Fruit fly (Drosophila melanogaster) S2 (cell line): Measurements from ENCODE around the gene His2Av.

Experiments used
- CG8478 ChIP-seq: fragments of >200 bp; optimal IDR thresholded peaks from 2 replicates; lab custom pipeline; 2018
- CTCF ChIP-seq, 2 experiments: fragments of >200 bp; optimal IDR thresholded peaks; 2 replicates each; lab custom pipeline; 2018

Gene His2Av

dm6 chr3R:26866577-26867456 lies at the start of gene His2Av, which contains the start of gene ball:
Gene His2Av (plus strand): TSS chr3R:26866929.
Gene ball (minus strand): TSS chr3R:26866807.
- no peak for TF ChIP-seq CG8478 (lab: Kevin White, UChicago)
- peak; percentile 97 to 99 for TF ChIP-seq CTCF (optimal IDR thresholded peaks at IDR 0.05; lab: Kevin White, UChicago)

dm6 chr3R:26821117-26821516 lies 45.6 kb upstream of the His2Av start:
- TF ChIP-seq CG8478 (lab: Kevin White, UChicago) (no peak), CTCF (optimal IDR thresholded peaks at IDR 0.05; lab: Kevin White, UChicago) (no peak)

DNA sequence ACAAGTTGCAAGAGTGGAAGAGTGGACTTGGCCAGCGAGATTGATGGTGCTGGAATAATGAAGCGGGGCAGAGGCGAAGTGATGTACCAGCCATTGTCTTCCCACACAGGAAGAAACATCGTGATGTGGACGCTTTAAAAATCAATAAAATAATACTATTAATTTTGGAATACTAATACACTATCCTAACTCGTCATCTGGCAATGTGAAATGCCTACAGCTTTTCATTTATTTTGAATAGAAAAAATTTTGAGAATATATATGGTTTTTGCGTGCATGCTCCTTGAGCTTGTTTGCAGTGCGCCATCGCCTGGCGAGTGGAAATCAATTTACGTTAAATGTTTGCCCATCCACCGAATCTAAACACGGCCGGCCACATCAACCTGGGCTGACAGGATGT lies 34.9 kb upstream of the His2Av start:
- no peak for TF ChIP-seq CTCF (optimal IDR thresholded peaks at IDR 0.05; lab: Kevin White, UChicago)
- TF ChIP-seq CG8478 (lab: Kevin White, UChicago), result no peak

dm6 chr3R:26846446-26846845 lies 20.3 kb upstream of the His2Av start:
- no peak for TF ChIP-seq CG8478 (lab: Kevin White, UChicago)
- TF ChIP-seq CTCF (optimal IDR thresholded peaks at IDR 0.05; lab: Kevin White, UChicago), result no peak

- TF ChIP-seq CTCF (optimal IDR thresholded peaks at IDR 0.05; lab: Kevin White, UChicago) (no peak), CG8478 (lab: Kevin White, UChicago) (no peak)
Observed at dm6 chr3R:26853699-26854098, 13.0 kb upstream of the His2Av start.

DNA sequence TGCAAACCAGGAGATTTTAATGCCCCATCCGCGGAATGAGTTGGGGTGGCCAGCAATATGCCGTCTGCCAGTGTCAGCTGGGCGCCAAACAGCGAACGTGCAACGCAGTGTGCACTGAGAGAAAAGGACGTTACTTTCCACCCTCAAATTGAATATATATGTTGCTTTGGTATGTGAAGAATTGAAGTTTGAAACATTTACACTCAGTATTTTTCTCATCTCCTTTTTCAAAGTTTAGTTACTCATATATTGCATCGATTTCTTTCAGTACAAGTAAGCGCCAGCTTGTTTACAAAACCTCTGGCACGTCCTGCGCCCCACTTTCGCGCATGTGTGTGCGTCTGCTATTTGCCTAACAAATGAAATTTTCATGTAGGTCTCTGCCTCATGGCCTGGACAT lies 7.5 kb upstream of the His2Av start:
- TF ChIP-seq CTCF (optimal IDR thresholded peaks at IDR 0.05; lab: Kevin White, UChicago), result no peak
- TF ChIP-seq CG8478 (lab: Kevin White, UChicago), result no peak

DNA sequence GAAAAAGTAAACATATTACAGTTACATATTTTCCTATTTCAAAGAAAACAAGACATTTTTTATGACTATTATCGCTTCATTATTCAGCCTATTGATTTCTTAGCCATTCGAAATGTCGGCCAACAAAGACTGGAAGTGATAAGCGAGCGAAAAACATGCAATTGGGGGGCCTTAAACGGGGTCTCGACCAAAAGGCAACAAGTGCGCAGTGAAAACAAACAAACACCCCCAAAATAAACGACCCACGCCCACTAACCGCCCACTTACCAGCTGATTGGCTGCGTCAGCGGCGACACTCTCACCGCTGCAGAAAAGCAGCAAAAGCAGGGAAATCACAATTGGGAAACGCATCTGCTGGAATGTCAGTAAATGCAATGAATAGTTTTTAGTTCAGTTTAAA lies 4.5 kb upstream of the His2Av start:
- TF ChIP-seq CTCF (optimal IDR thresholded peaks at IDR 0.05; lab: Kevin White, UChicago) (no peak), CG8478 (lab: Kevin White, UChicago) (no peak)

dm6 chr3R:26862848-26863448 lies 3.8 kb upstream of the His2Av start, which contains the start of the genes Lerp and IntS12:
Gene Lerp (minus strand): TSS chr3R:26863130.
Gene IntS12 (plus strand): TSS chr3R:26863376.
- TF ChIP-seq CTCF (optimal IDR thresholded peaks at IDR 0.05; lab: Kevin White, UChicago) (peak in 1 of 2 experiments; percentile 17), CG8478 (lab: Kevin White, UChicago) (no peak)

- TF ChIP-seq CG8478 (lab: Kevin White, UChicago) (no peak), CTCF (optimal IDR thresholded peaks at IDR 0.05; lab: Kevin White, UChicago) (no peak)
Observed at dm6 chr3R:26867457-26868044, 822 bp downstream of the His2Av start.

- TF ChIP-seq CG8478 (lab: Kevin White, UChicago) (no peak), CTCF (optimal IDR thresholded peaks at IDR 0.05; lab: Kevin White, UChicago) (no peak)
Observed at dm6 chr3R:26869431-26869830, 2.7 kb downstream of the His2Av start.

dm6 chr3R:26870494-26870893 lies 3.8 kb downstream of the His2Av start:
- TF ChIP-seq CTCF (optimal IDR thresholded peaks at IDR 0.05; lab: Kevin White, UChicago) (no peak), CG8478 (lab: Kevin White, UChicago) (no peak)

DNA sequence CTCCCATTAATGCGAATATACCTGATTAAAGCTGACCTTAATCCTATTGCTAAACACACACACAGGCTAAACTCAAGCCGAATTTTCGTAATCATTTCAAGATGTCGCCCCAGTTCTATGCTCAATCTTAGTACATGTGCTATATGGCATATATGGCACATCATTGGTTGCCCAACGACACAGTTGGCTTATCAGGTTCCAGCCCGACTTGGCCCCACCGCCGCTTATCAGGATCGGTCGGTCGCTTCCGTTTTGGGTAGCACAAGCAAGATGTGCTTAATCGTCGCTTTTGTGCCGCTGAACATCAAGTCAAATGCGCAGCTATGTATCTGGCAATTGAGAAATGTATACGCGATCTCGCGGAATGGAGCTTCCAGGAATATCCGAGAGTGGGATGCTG lies 4.3 kb downstream of the His2Av start:
- TF ChIP-seq CG8478 (lab: Kevin White, UChicago) (no peak), CTCF (optimal IDR thresholded peaks at IDR 0.05; lab: Kevin White, UChicago) (no peak)

- TF ChIP-seq CTCF (optimal IDR thresholded peaks at IDR 0.05; lab: Kevin White, UChicago) (no peak), CG8478 (lab: Kevin White, UChicago) (no peak)
Observed at dm6 chr3R:26871852-26872251, 5.1 kb downstream of the His2Av start, which contains the start of gene SPARC. Gene SPARC (minus strand): TSS chr3R:26871995.

DNA sequence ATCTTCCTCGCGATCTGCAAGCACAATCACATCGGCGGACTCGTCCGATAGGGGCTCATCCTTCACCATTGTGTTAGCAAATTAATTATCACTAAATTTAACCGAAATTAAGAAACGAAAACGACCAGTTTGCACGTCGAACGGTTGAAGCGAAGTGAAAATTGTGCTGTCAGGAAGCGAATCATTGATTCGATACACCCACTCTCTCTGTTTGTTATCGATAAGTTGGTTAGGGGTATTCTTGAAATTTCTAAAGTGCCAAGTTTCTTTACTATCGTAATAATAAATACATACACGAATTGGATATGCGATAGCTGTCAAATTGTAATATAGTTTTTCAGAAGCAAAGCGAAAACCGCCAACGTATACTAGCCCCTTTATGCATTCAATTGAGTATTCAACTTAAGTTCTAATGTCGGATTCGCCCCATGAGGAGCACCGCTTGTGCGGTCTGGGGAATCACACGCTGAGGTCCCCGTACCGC lies 8.9 kb downstream of the His2Av start, which contains the start of gene Rb97D:
Rb97D (minus strand) TSS at position 199 of the 484 bp plus-strand sequence.
- TF ChIP-seq CTCF (optimal IDR thresholded peaks at IDR 0.05; lab: Kevin White, UChicago) (no peak), CG8478 (lab: Kevin White, UChicago) (no peak)
